Fruit fly (Drosophila melanogaster): ENCODE data around the gene CG17242.

dm6 chr2L:2290638-2291037 is 21.7 kb upstream of the CG17242 start, which contains the start of gene robl22E:
- TF ChIP-seq gfzf (GFP tag; optimal IDR thresholded peaks at IDR 0.05) (no peak), toy (GFP tag; IDR thresholded peaks at IDR 0.05) (no peak), dmrt11E (tag; optimal IDR thresholded peaks at IDR 0.05) (no peak)

Measured in whole organism, embryonic.